Worm (Caenorhabditis elegans): ENCODE measurements around the gene B0361.11.
A peak's percentile ranks its signal among the peaks of the same experiment; 100 is the strongest.

Gene B0361.11

DNA sequence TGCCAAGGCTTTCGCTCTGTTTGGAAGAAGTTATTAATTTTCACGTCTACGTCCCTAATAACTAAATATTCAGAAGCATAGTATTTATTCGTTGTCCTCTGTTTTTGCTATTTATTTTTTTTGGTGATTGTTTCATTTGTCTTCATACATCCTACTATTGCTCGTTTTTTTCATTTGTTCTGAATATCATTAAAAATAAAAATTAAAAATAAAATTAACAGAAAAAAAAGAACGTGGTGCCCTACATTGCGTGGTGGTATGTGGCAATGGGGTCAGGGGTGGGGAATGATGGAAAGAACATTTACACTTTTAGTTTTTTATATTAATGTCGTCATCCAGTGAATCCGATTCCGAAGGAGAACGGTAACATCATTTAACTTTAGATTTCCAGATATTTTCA, 36.3 kb upstream of the B0361.11 start, which contains the start of gene ztf-31:
Gene ztf-31, plus strand, starts transcription at position 301 of the 400 bp plus-strand sequence.
- TF ChIP-seq lsy-12 (tag; optimal IDR thresholded peaks at IDR 0.05) (no peak), pha-4 (tag; optimal IDR thresholded peaks at IDR 0.05) (no peak), fos-1 (tag; optimal IDR thresholded peaks at IDR 0.05) (no peak), skn-1 (tag; optimal IDR thresholded peaks at IDR 0.05) (no peak), jun-1 (tag; optimal IDR thresholded peaks at IDR 0.05) (no peak), hmg-11 (tag; optimal IDR thresholded peaks at IDR 0.05) (no peak), nhr-25 (tag; optimal IDR thresholded peaks at IDR 0.05) (no peak), nhr-12 (tag; optimal IDR thresholded peaks at IDR 0.05) (no peak), elt-3 (tag; optimal IDR thresholded peaks at IDR 0.05) (no peak), lin-15B (tag; optimal IDR thresholded peaks at IDR 0.05) (no peak), egl-5 (tag; optimal IDR thresholded peaks at IDR 0.05) (no peak), tbx-2 (tag; optimal IDR thresholded peaks at IDR 0.05) (no peak), mdl-1 (tag; optimal IDR thresholded peaks at IDR 0.05) (no peak), pqm-1 (tag; optimal IDR thresholded peaks at IDR 0.05) (no peak), nhr-28 (tag; optimal IDR thresholded peaks at IDR 0.05) (no peak)

DNA sequence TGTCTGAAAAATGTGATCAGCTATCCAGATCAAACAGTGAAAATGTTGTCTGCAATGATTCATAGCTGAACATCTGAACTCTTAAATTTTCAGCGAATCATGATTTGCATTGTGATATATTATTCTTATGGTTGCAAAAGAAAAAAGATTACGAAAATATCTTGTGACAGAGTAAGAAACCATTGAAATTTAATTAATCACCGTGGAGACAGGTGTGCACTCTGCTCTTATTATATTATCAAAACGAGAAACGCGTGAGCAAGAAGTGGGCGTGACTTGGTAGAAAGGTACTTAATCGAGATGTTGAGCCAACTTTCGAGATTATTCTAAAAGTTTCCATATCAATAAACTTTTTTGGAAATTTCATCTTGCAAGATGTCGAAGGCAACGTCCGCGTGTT, 34.4 kb upstream of the B0361.11 start, which contains the start of gene osm-10:
Gene osm-10, plus strand, starts transcription at position 293 of the 400 bp plus-strand sequence.
- TF ChIP-seq lin-39 (tag; optimal IDR thresholded peaks at IDR 0.05) (no peak), fkh-2 (tag; optimal IDR thresholded peaks at IDR 0.05) (no peak), ceh-9 (tag; optimal IDR thresholded peaks at IDR 0.05) (no peak), daf-12 (tag; optimal IDR thresholded peaks at IDR 0.05) (no peak), nhr-76 (tag; optimal IDR thresholded peaks at IDR 0.05) (no peak), ztf-11 (tag; optimal IDR thresholded peaks at IDR 0.05) (no peak), nhr-43 (tag; optimal IDR thresholded peaks at IDR 0.05; ENCODE audit: poor library complexity, severe bottlenecking) (no peak), elt-3 (tag; optimal IDR thresholded peaks at IDR 0.05) (no peak), nhr-77 (tag; optimal IDR thresholded peaks at IDR 0.05) (no peak), nhr-23 (tag; optimal IDR thresholded peaks at IDR 0.05) (no peak), unc-62 (GFP tag; optimal IDR thresholded peaks at IDR 0.05) (no peak), ztf-4 (tag; optimal IDR thresholded peaks at IDR 0.05) (no peak), lsy-12 (tag; optimal IDR thresholded peaks at IDR 0.05) (no peak), sea-2 (GFP tag; optimal IDR thresholded peaks at IDR 0.05) (no peak)

DNA sequence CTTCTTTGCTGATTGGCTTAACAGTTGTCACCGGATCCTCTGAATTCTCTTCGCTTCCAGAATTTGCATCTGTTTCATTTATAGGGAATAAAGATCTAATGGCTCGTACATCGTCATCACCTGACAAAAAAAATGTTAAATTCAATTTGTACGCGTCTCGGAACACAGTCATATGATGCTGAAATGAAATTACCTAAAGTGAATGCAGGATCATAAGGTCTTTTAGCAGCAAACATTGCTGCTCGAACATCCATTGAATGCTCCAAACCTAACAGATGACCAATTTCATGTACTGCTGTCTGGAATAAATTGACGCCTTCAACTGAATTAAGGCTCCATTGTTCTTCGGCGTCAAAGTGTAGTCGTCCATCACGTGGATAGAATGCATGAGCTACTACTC, 31.0 kb upstream of the B0361.11 start:
- TF ChIP-seq fkh-10 (GFP tag; optimal IDR thresholded peaks at IDR 0.05): peak; percentile 81
- TF ChIP-seq ceh-16 (tag; optimal IDR thresholded peaks at IDR 0.05): no peak
- TF ChIP-seq lsy-12 (tag; optimal IDR thresholded peaks at IDR 0.05): no peak

DNA sequence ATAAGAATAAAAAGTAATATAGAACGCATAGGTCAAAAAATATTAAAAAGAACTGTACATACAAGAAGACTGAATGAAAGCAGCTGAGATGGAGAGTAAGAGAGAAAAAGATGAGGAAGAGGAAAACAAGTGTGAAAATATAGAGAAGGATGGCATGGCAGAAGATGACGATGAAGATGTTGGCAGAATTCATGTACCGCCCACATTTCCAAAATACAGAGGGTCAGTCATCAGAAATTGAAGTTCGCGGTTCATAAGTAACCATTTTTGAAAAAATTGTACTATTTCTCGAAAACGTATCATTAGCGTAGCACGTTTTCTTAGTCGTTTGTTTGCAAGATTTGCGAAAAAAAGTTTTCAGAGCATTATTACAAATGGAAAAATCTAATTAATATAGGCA, 29.7 kb upstream of the B0361.11 start, which contains the start of gene zmp-6:
Gene zmp-6, minus strand, starts transcription at position 101 of the 400 bp plus-strand sequence.
- TF ChIP-seq skn-1 (tag; optimal IDR thresholded peaks at IDR 0.05) (no peak), nhr-67 (tag; optimal IDR thresholded peaks at IDR 0.05) (no peak), fkh-2 (tag; optimal IDR thresholded peaks at IDR 0.05) (no peak), nhr-11 (tag; optimal IDR thresholded peaks at IDR 0.05) (no peak), hmg-11 (tag; optimal IDR thresholded peaks at IDR 0.05) (no peak), nhr-43 (tag; optimal IDR thresholded peaks at IDR 0.05; ENCODE audit: poor library complexity, severe bottlenecking) (no peak), ZK546.5 (tag; optimal IDR thresholded peaks at IDR 0.05) (no peak), nhr-23 (tag; optimal IDR thresholded peaks at IDR 0.05) (no peak)

DNA sequence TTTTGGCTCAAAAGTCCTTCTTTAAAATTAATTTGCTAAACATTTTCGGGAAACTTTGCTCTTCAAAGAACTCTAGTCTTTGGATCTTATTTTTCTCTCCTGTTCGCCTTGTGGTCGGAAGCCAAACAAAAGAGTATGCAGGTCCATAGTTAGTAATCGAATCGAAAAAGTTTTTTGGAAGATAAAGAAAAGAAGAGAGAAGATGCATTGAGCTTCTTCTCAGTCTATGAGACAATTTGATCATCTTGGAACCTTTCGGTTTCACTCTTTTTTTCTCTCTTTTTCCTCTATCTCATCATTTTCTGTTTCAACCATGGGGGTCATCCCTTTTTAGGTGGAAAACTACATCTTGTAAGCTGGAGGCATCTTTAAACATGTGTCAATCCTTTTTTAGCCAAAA, 23.7 kb upstream of the B0361.11 start:
- TF ChIP-seq nhr-67 (tag; optimal IDR thresholded peaks at IDR 0.05) (no peak), nhr-237 (tag; optimal IDR thresholded peaks at IDR 0.05) (no peak), ztf-4 (tag; optimal IDR thresholded peaks at IDR 0.05) (no peak), nhr-43 (tag; optimal IDR thresholded peaks at IDR 0.05; ENCODE audit: poor library complexity, severe bottlenecking) (no peak), mml-1 (tag; optimal IDR thresholded peaks at IDR 0.05) (no peak), elt-1 (tag; optimal IDR thresholded peaks at IDR 0.05) (no peak), skn-1 (tag; optimal IDR thresholded peaks at IDR 0.05) (no peak), egl-5 (tag; optimal IDR thresholded peaks at IDR 0.05) (no peak), lin-39 (tag; optimal IDR thresholded peaks at IDR 0.05) (no peak), fkh-10 (GFP tag; optimal IDR thresholded peaks at IDR 0.05) (peak; percentile 71), nhr-76 (tag; optimal IDR thresholded peaks at IDR 0.05) (no peak), nhr-77 (tag; optimal IDR thresholded peaks at IDR 0.05) (no peak), fkh-2 (tag; optimal IDR thresholded peaks at IDR 0.05) (no peak), lsy-12 (tag; optimal IDR thresholded peaks at IDR 0.05) (no peak), ztf-11 (tag; optimal IDR thresholded peaks at IDR 0.05) (no peak), elt-2 (tag; optimal IDR thresholded peaks at IDR 0.05) (no peak), nfya-1 (tag; optimal IDR thresholded peaks at IDR 0.05; ENCODE audit: insufficient read depth) (peak; percentile 16)

All from whole organism, L3 larva.